Worm (Caenorhabditis elegans): Measurements from ENCODE around the gene T23D5.3.

- TF ChIP-seq ztf-4 (tag; optimal IDR thresholded peaks at IDR 0.05) (no peak), nhr-12 (tag; optimal IDR thresholded peaks at IDR 0.05) (no peak), mdl-1 (tag; optimal IDR thresholded peaks at IDR 0.05) (no peak), R02D3.7 (tag; optimal IDR thresholded peaks at IDR 0.05) (no peak)
Observed at ce11 chrV:15718562-15718961, 14.9 kb downstream of the T23D5.3 start, which contains the start of gene Y6E2A.5.
